Fruit fly (Drosophila melanogaster) whole organism, embryonic: Measurements from ENCODE around the gene Rassf.

Experiments used
- Asciz ChIP-seq: fragments of 200-800 bp; sonication (Bioruptor generic); optimal IDR thresholded peaks from 2 replicates; lab custom pipeline; 2017; ENCODE audit warnings: missing biosample characterization, mild to moderate bottlenecking, missing genetic modification characterization, missing genetic modification reagents
- BEAF-32 ChIP-seq: fragments of 200-800 bp; sonication (Bioruptor generic); optimal IDR thresholded peaks from 3 replicates; lab custom pipeline; 2017; ENCODE audit warnings: missing biosample characterization, missing genetic modification characterization, mild to moderate bottlenecking, moderate library complexity, missing genetic modification reagents
- Bgb ChIP-seq: fragments of 200-800 bp; sonication (Bioruptor generic); IDR thresholded peaks from 2 replicates; pipeline ENCODE4 v1.3.6; 2022; ENCODE audit warnings: missing biosample characterization, missing genetic modification characterization; ENCODE audit not compliant: partially characterized antibody
- Blimp-1 ChIP-seq: fragments of 200-800 bp; sonication (Bioruptor generic); optimal IDR thresholded peaks from 3 replicates; lab custom pipeline; 2018; ENCODE audit warnings: missing biosample characterization, missing genetic modification characterization, mild to moderate bottlenecking, moderate library complexity, missing genetic modification reagents
- CG10543 ChIP-seq: fragments of 200-800 bp; sonication (Bioruptor generic); optimal IDR thresholded peaks from 3 replicates; lab custom pipeline; 2017; ENCODE audit warnings: missing biosample characterization, mild to moderate bottlenecking, missing genetic modification characterization, moderate library complexity
- CG10654 ChIP-seq: fragments of 200-800 bp; sonication (Bioruptor generic); optimal IDR thresholded peaks from 2 replicates; lab custom pipeline; 2016; ENCODE audit warnings: missing biosample characterization, missing genetic modification characterization
- CG12104 ChIP-seq: fragments of 200-800 bp; sonication (Bioruptor generic); optimal IDR thresholded peaks from 3 replicates; lab custom pipeline; 2016; ENCODE audit warnings: missing biosample characterization, missing genetic modification characterization
- CG13775 ChIP-seq: fragments of 200-800 bp; sonication (Bioruptor generic); optimal IDR thresholded peaks from 3 replicates; lab custom pipeline; 2017; ENCODE audit warnings: missing biosample characterization, mild to moderate bottlenecking, missing genetic modification characterization
- CG14050 ChIP-seq: fragments of 200-800 bp; sonication (Bioruptor generic); IDR thresholded peaks from 3 replicates; pipeline ENCODE4 v1.3.6; 2022; ENCODE audit warnings: missing biosample characterization, missing genetic modification characterization
- CG15514 ChIP-seq: fragments of 200-800 bp; sonication (Bioruptor generic); optimal IDR thresholded peaks from 3 replicates; lab custom pipeline; 2017; ENCODE audit warnings: missing biosample characterization, missing genetic modification characterization, mild to moderate bottlenecking, moderate library complexity, missing genetic modification reagents
- CG16815 ChIP-seq: fragments of 200-800 bp; sonication (Bioruptor generic); optimal IDR thresholded peaks from 3 replicates; lab custom pipeline; 2017; ENCODE audit warnings: missing biosample characterization, mild to moderate bottlenecking, missing genetic modification characterization
- CG17612 ChIP-seq: fragments of 200-800 bp; sonication (Bioruptor generic); IDR thresholded peaks from 2 replicates; pipeline ENCODE4 v1.3.6; 2022; ENCODE audit warnings: missing biosample characterization, missing genetic modification characterization
- CG18764 ChIP-seq: fragments of 200-800 bp; sonication (Bioruptor generic); optimal IDR thresholded peaks from 3 replicates; lab custom pipeline; 2016; ENCODE audit warnings: missing biosample characterization, missing genetic modification characterization
- CG2889 ChIP-seq: fragments of 200-800 bp; sonication (Bioruptor generic); IDR thresholded peaks from 3 replicates; pipeline ENCODE4 v1.3.6; 2022; ENCODE audit warnings: missing biosample characterization, missing genetic modification characterization
- CG31224 ChIP-seq: fragments of 200-800 bp; sonication (Bioruptor generic); IDR thresholded peaks from 2 replicates; pipeline ENCODE4 v1.3.6; 2022; ENCODE audit warnings: missing biosample characterization, missing genetic modification characterization
- CG32772 ChIP-seq: fragments of 200-800 bp; sonication (Bioruptor generic); IDR thresholded peaks from 2 replicates; pipeline ENCODE4 v1.3.6; 2022; ENCODE audit warnings: missing biosample characterization, missing genetic modification characterization
- CG4820 ChIP-seq: fragments of 200-800 bp; sonication (Bioruptor generic); optimal IDR thresholded peaks from 3 replicates; lab custom pipeline; 2016; ENCODE audit warnings: missing biosample characterization, missing genetic modification characterization
- CG5180 ChIP-seq: fragments of 200-800 bp; sonication (Bioruptor generic); optimal IDR thresholded peaks from 3 replicates; lab custom pipeline; 2017; ENCODE audit warnings: missing biosample characterization, missing genetic modification characterization, mild to moderate bottlenecking, moderate library complexity, missing genetic modification reagents
- CG6654 ChIP-seq: fragments of 200-800 bp; sonication (Bioruptor generic); optimal IDR thresholded peaks from 2 replicates; lab custom pipeline; 2017; ENCODE audit warnings: missing biosample characterization, mild to moderate bottlenecking, missing genetic modification characterization
- CG6689 ChIP-seq: fragments of 200-800 bp; sonication (Bioruptor generic); IDR thresholded peaks from 2 replicates; pipeline ENCODE4 v1.3.6; 2022; ENCODE audit warnings: missing biosample characterization, missing genetic modification characterization
- CG6791 ChIP-seq: fragments of 200-800 bp; sonication (Bioruptor generic); IDR thresholded peaks from 3 replicates; pipeline ENCODE4 v1.3.6; 2022; ENCODE audit warnings: missing biosample characterization, missing genetic modification characterization; ENCODE audit not compliant: partially characterized antibody
- CG9437 ChIP-seq: fragments of 200-800 bp; sonication (Bioruptor generic); optimal IDR thresholded peaks from 2 replicates; lab custom pipeline; 2018; ENCODE audit warnings: missing biosample characterization, mild to moderate bottlenecking, missing genetic modification characterization
- Dp ChIP-seq: fragments of 200-800 bp; sonication (Bioruptor generic); optimal IDR thresholded peaks from 2 replicates; lab custom pipeline; 2018; ENCODE audit warnings: missing biosample characterization, mild to moderate bottlenecking, missing genetic modification characterization, moderate library complexity
- E2f1 ChIP-seq: fragments of 200-800 bp; sonication (Bioruptor generic); IDR thresholded peaks from 2 replicates; pipeline ENCODE4 v1.3.6; 2022; ENCODE audit warnings: missing biosample characterization, missing genetic modification characterization
- MTF-1 ChIP-seq: fragments of 200-800 bp; sonication (Bioruptor generic); optimal IDR thresholded peaks from 2 replicates; lab custom pipeline; 2018; ENCODE audit warnings: missing biosample characterization, mild to moderate bottlenecking, missing genetic modification characterization, borderline replicate concordance
- Med ChIP-seq: fragments of 200-800 bp; sonication (Bioruptor generic); peaks from one replicate; lab custom pipeline; 2016; ENCODE audit warnings: missing biosample characterization, missing genetic modification characterization, mild to moderate bottlenecking, inconsistent platforms, moderate library complexity
- Mes4 ChIP-seq: fragments of 200-800 bp; sonication (Bioruptor generic); optimal IDR thresholded peaks from 2 replicates; lab custom pipeline; 2016; ENCODE audit warnings: missing biosample characterization, missing genetic modification characterization
- Ravus ChIP-seq: fragments of 200-800 bp; sonication (Bioruptor generic); IDR thresholded peaks from 2 replicates; pipeline ENCODE4 v1.3.6; 2022; ENCODE audit warnings: missing biosample characterization, missing genetic modification characterization
- Ssrp ChIP-seq: fragments of 200-800 bp; sonication (Bioruptor generic); optimal IDR thresholded peaks from 2 replicates; lab custom pipeline; 2018; ENCODE audit warnings: missing biosample characterization, mild to moderate bottlenecking, missing genetic modification characterization, moderate library complexity
- az2 ChIP-seq: fragments of 200-800 bp; sonication (Bioruptor generic); optimal IDR thresholded peaks from 3 replicates; lab custom pipeline; 2016; ENCODE audit warnings: missing biosample characterization, missing genetic modification characterization
- cad ChIP-seq: fragments of >200 bp; optimal IDR thresholded peaks from 2 replicates; lab custom pipeline; 2017; ENCODE audit warnings: missing biosample characterization, missing genetic modification characterization
- corto ChIP-seq: fragments of 200-800 bp; sonication (Bioruptor generic); optimal IDR thresholded peaks from 2 replicates; lab custom pipeline; 2016; ENCODE audit warnings: missing biosample characterization, mild to moderate bottlenecking, missing genetic modification characterization, moderate library complexity
- dmrt11E ChIP-seq: fragments of 200-800 bp; sonication (Bioruptor generic); optimal IDR thresholded peaks from 3 replicates; lab custom pipeline; 2018; ENCODE audit warnings: missing biosample characterization, mild to moderate bottlenecking, missing genetic modification characterization, moderate library complexity
- dmrt99B ChIP-seq: fragments of 200-800 bp; sonication (Bioruptor generic); optimal IDR thresholded peaks from 2 replicates; lab custom pipeline; 2018; ENCODE audit warnings: missing biosample characterization, mild to moderate bottlenecking, missing genetic modification characterization, moderate library complexity
- dpn ChIP-seq, 2 experiments: fragments of 200-800 bp; sonication (Bioruptor generic); optimal IDR thresholded peaks; 3 replicates each; lab custom pipeline; 2016; ENCODE audit warnings: missing biosample characterization in 2 of 2, missing genetic modification characterization in 2 of 2
- fd102C ChIP-seq: fragments of 200-800 bp; sonication (Bioruptor generic); optimal IDR thresholded peaks from 2 replicates; lab custom pipeline; 2018; ENCODE audit warnings: missing biosample characterization, mild to moderate bottlenecking, missing genetic modification characterization, moderate library complexity
- fru ChIP-seq: fragments of >200 bp; optimal IDR thresholded peaks from 2 replicates; lab custom pipeline; 2017
- grn ChIP-seq: fragments of 200-800 bp; sonication (Bioruptor generic); optimal IDR thresholded peaks from 3 replicates; lab custom pipeline; 2017; ENCODE audit warnings: missing biosample characterization, missing genetic modification characterization
- hbn ChIP-seq: fragments of 200-800 bp; sonication (Bioruptor generic); IDR thresholded peaks from 2 replicates; pipeline ENCODE4 v1.3.6; 2022; ENCODE audit warnings: missing biosample characterization, missing genetic modification characterization; ENCODE audit not compliant: partially characterized antibody
- insv ChIP-seq, 2 experiments: fragments of 200-800 bp; sonication (Bioruptor generic); optimal IDR thresholded peaks; 3 replicates each; lab custom pipeline; 2016 to 2018; ENCODE audit warnings: missing biosample characterization in 2 of 2, missing genetic modification characterization in 2 of 2
- klu ChIP-seq: fragments of 200-800 bp; sonication (Bioruptor generic); IDR thresholded peaks from 2 replicates; pipeline ENCODE4 v1.3.6; 2022; ENCODE audit warnings: missing biosample characterization, missing genetic modification characterization
- lbe ChIP-seq: fragments of 200-800 bp; sonication (Bioruptor generic); optimal IDR thresholded peaks from 2 replicates; lab custom pipeline; 2016; ENCODE audit warnings: missing biosample characterization, mild to moderate bottlenecking, missing genetic modification characterization
- mam ChIP-seq: fragments of 200-800 bp; sonication (Bioruptor generic); optimal IDR thresholded peaks from 3 replicates; lab custom pipeline; 2016; ENCODE audit warnings: missing biosample characterization, missing genetic modification characterization
- mirr ChIP-seq: fragments of 200-800 bp; sonication (Bioruptor generic); optimal IDR thresholded peaks from 3 replicates; lab custom pipeline; 2018; ENCODE audit warnings: missing biosample characterization, mild to moderate bottlenecking, missing genetic modification characterization
- nerfin-1 ChIP-seq: fragments of 200-800 bp; sonication (Bioruptor generic); optimal IDR thresholded peaks from 3 replicates; lab custom pipeline; 2019; ENCODE audit warnings: missing biosample characterization, mild to moderate bottlenecking, missing genetic modification characterization, moderate library complexity
- org-1 ChIP-seq: fragments of 200-800 bp; sonication (Bioruptor generic); optimal IDR thresholded peaks from 2 replicates; lab custom pipeline; 2017; ENCODE audit warnings: missing biosample characterization, missing genetic modification characterization
- otp ChIP-seq: fragments of 200-800 bp; sonication (Bioruptor generic); IDR thresholded peaks from 3 replicates; pipeline ENCODE4, ENCODE4 v1.3.6; 2022; ENCODE audit warnings: missing biosample characterization, missing genetic modification characterization
- p53 ChIP-seq: fragments of 200-800 bp; sonication (Bioruptor generic); optimal IDR thresholded peaks from 2 replicates; lab custom pipeline; 2016; ENCODE audit warnings: missing biosample characterization, missing genetic modification characterization
- ranshi ChIP-seq: fragments of 200-800 bp; sonication (Bioruptor generic); IDR thresholded peaks from 2 replicates; pipeline ENCODE4 v1.3.6; 2022; ENCODE audit warnings: missing biosample characterization, missing genetic modification characterization
- ro ChIP-seq: fragments of 200-800 bp; sonication (Bioruptor generic); IDR thresholded peaks from 2 replicates; pipeline ENCODE4 v1.3.6; 2022; ENCODE audit warnings: missing biosample characterization, missing genetic modification characterization
- stwl ChIP-seq: fragments of 200-800 bp; sonication (Bioruptor generic); optimal IDR thresholded peaks from 3 replicates; lab custom pipeline; 2018; ENCODE audit warnings: missing biosample characterization, mild to moderate bottlenecking, missing genetic modification characterization, moderate library complexity
- trem ChIP-seq: fragments of 200-800 bp; optimal IDR thresholded peaks from 3 replicates; lab custom pipeline; 2019; ENCODE audit warnings: missing biosample characterization, mild to moderate bottlenecking, missing genetic modification characterization, moderate library complexity

Rassf gene

DNA sequence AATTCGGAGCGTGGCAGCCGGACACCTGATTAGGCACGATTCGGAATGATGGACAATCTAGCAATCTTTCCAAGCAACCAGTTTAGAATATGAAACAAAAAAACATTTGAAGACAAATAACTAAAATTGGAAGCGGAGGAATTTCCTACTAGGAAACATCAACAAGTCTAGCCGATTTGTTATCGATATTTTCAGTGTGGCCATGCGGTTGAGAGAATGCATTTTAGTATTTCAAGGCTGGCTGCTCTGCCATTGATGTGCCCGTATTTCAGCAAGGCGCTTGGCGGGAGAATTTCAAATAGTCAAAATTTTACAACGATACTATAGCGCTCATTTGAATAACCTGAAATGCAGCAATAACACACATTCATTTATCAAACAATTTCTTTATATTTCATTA, 10.1 kb upstream of the Rassf start, which contains the start of gene CG31457 (continued):
- TF ChIP-seq Blimp-1 (GFP tag; lab: Kevin White, UChicago) (no peak), Bgb (GFP tag; lab: Robert Waterston, UW) (peak; percentile 84), CG10654 (GFP tag; lab: Kevin White, UChicago) (no peak), lbe (no peak), CG6689 (GFP tag; lab: Robert Waterston, UW) (no peak), CG32772 (GFP tag; lab: Robert Waterston, UW) (no peak), dpn (GFP tag; optimal IDR thresholded peaks at IDR 0.05; lab: Kevin White, UChicago) (no peak), corto (GFP tag; lab: Kevin White, UChicago) (no peak), Asciz (GFP tag; lab: Kevin White, UChicago) (no peak), ro (GFP tag; lab: Robert Waterston, UW) (no peak), BEAF-32 (GFP tag; lab: Kevin White, UChicago) (peak; percentile 89), ranshi (GFP tag; lab: Robert Waterston, UW) (no peak), trem (tag; lab: Kevin White, UChicago) (peak; percentile 71), CG12104 (GFP tag; lab: Kevin White, UChicago) (no peak), CG5180 (GFP tag; lab: Kevin White, UChicago) (no peak), CG6654 (GFP tag; lab: Kevin White, UChicago) (no peak), mirr (GFP tag; lab: Kevin White, UChicago) (no peak), CG18764 (no peak), az2 (GFP tag; lab: Kevin White, UChicago) (no peak), stwl (tag; lab: Kevin White, UChicago) (peak; percentile 85), CG16815 (no peak), Dp (GFP tag; lab: Kevin White, UChicago) (peak; percentile 98), CG17612 (GFP tag; lab: Robert Waterston, UW) (no peak), CG2889 (GFP tag; lab: Robert Waterston, UW) (no peak), dmrt11E (tag; lab: Kevin White, UChicago) (no peak), MTF-1 (GFP tag; lab: Kevin White, UChicago) (no peak), fru (lab: Kevin White, UChicago) (no peak), Ssrp (tag; lab: Kevin White, UChicago) (no peak), Mes4 (GFP tag; lab: Kevin White, UChicago) (no peak), hbn (GFP tag; lab: Robert Waterston, UW) (peak; percentile 81), CG31224 (GFP tag; lab: Robert Waterston, UW) (no peak), org-1 (GFP tag; lab: Kevin White, UChicago) (no peak), fd102C (GFP tag; lab: Kevin White, UChicago) (no peak), nerfin-1 (tag; lab: Kevin White, UChicago) (peak; percentile 91), p53 (GFP tag; lab: Kevin White, UChicago) (no peak), Med (GFP tag; lab: Kevin White, UChicago) (peak; percentile 87), CG14050 (GFP tag; lab: Robert Waterston, UW) (no peak), CG13775 (GFP tag; lab: Kevin White, UChicago) (no peak), mam (GFP tag; lab: Kevin White, UChicago) (peak; percentile 9), Ravus (GFP tag; lab: Robert Waterston, UW) (no peak), cad (no peak), otp (GFP tag; lab: Robert Waterston, UW) (no peak), klu (GFP tag; lab: Robert Waterston, UW) (no peak), CG6791 (GFP tag; lab: Robert Waterston, UW) (peak; percentile 69; the same call in 2 of the 3 replicates), CG15514 (GFP tag; lab: Kevin White, UChicago) (peak; percentile 47), grn (GFP tag; lab: Kevin White, UChicago) (no peak), CG4820 (no peak), CG10543 (GFP tag; lab: Kevin White, UChicago) (no peak), CG9437 (GFP tag; lab: Kevin White, UChicago) (no peak), E2f1 (GFP tag; lab: Robert Waterston, UW) (no peak), insv (GFP tag; optimal IDR thresholded peaks at IDR 0.05; lab: Kevin White, UChicago) (no peak), dmrt99B (tag; lab: Kevin White, UChicago) (no peak)
